Fruit fly (Drosophila melanogaster): ENCODE results near the gene Dys.

Gene Dys

dm6 chr3R:19465286-19465685 is 4.4 kb downstream of the Dys start (continued):
- TF ChIP-seq CG12236 (GFP tag; optimal IDR thresholded peaks at IDR 0.05) (peak; percentile 2), NK7.1 (GFP tag; optimal IDR thresholded peaks at IDR 0.05) (no peak), CG18599 (GFP tag; optimal IDR thresholded peaks at IDR 0.05) (peak; percentile 65), zf30C (GFP tag; optimal IDR thresholded peaks at IDR 0.05) (peak; percentile 69), mld (GFP tag; IDR thresholded peaks at IDR 0.05; ENCODE audit: partially characterized antibody) (no peak), Doc3 (GFP tag; IDR thresholded peaks at IDR 0.05; ENCODE audit: partially characterized antibody) (no peak), CG32772 (GFP tag; IDR thresholded peaks at IDR 0.05) (peak; percentile 39; the same call in 1 of the 2 replicates), zen (tag; optimal IDR thresholded peaks at IDR 0.05) (peak; percentile 70), CG11560 (tag; IDR thresholded peaks at IDR 0.05) (no peak), tio (GFP tag; optimal IDR thresholded peaks at IDR 0.05) (peak; percentile 42), Ssrp (tag; optimal IDR thresholded peaks at IDR 0.05) (peak; percentile 75), lov (optimal IDR thresholded peaks at IDR 0.05) (no peak), lov (GFP tag; IDR thresholded peaks at IDR 0.05) (0 out of 3 replicates have a peak, but pooled peaks have one; percentile 51), CoRest (tag; optimal IDR thresholded peaks at IDR 0.05) (peak; percentile 72), grn (GFP tag; optimal IDR thresholded peaks at IDR 0.05) (no peak), CG4820 (GFP tag; optimal IDR thresholded peaks at IDR 0.05) (peak; percentile 66), sd (tag; optimal IDR thresholded peaks at IDR 0.05) (no peak), gfzf (GFP tag; optimal IDR thresholded peaks at IDR 0.05) (no peak), CG18476 (GFP tag; optimal IDR thresholded peaks at IDR 0.05) (peak; percentile 40), sens (GFP tag) (peak; percentile 93), CG14965 (GFP tag; optimal IDR thresholded peaks at IDR 0.05; ENCODE audit: borderline replicate concordance) (no peak), CG6254 (GFP tag; optimal IDR thresholded peaks at IDR 0.05) (peak; percentile 86), CG1602 (GFP tag; optimal IDR thresholded peaks at IDR 0.05) (peak; percentile 53), dati (GFP tag; IDR thresholded peaks at IDR 0.05) (no peak), CG16779 (GFP tag; IDR thresholded peaks at IDR 0.05) (no peak), CG8359 (GFP tag; optimal IDR thresholded peaks at IDR 0.05; ENCODE audit: borderline replicate concordance) (peak; percentile 62), pita (GFP tag; optimal IDR thresholded peaks at IDR 0.05) (no peak), Tbp (GFP tag; optimal IDR thresholded peaks at IDR 0.05) (no peak), CG1603 (tag; optimal IDR thresholded peaks at IDR 0.05) (peak; percentile 25), Nf-YB (GFP tag; optimal IDR thresholded peaks at IDR 0.05) (peak; percentile 36), CG10462 (GFP tag; optimal IDR thresholded peaks at IDR 0.05) (peak; percentile 18), so (GFP tag; IDR thresholded peaks at IDR 0.05) (no peak), CG6765 (GFP tag; optimal IDR thresholded peaks at IDR 0.05) (no peak), stwl (tag; optimal IDR thresholded peaks at IDR 0.05) (peak; percentile 22), jigr1 (GFP tag; IDR thresholded peaks at IDR 0.05) (no peak), ranshi (GFP tag; IDR thresholded peaks at IDR 0.05) (peak; percentile 37; the same call in 1 of the 2 replicates), Vsx1 (GFP tag; optimal IDR thresholded peaks at IDR 0.05) (peak; percentile 27), cg (GFP tag; optimal IDR thresholded peaks at IDR 0.05) (no peak), CG6689 (GFP tag; IDR thresholded peaks at IDR 0.05) (peak; percentile 72), CG12071 (GFP tag; optimal IDR thresholded peaks at IDR 0.05) (no peak), gcm2 (GFP tag; optimal IDR thresholded peaks at IDR 0.05) (no peak), CG43689 (GFP tag; IDR thresholded peaks at IDR 0.05) (no peak), lab (GFP tag; optimal IDR thresholded peaks at IDR 0.05) (peak; percentile 64), phol (tag; optimal IDR thresholded peaks at IDR 0.05) (peak; percentile 85), pzg (GFP tag; optimal IDR thresholded peaks at IDR 0.05) (no peak), BtbVII (GFP tag; optimal IDR thresholded peaks at IDR 0.05) (no peak), CG33213 (GFP tag; optimal IDR thresholded peaks at IDR 0.05) (no peak), CG12769 (tag; optimal IDR thresholded peaks at IDR 0.05) (no peak), E2f1 (GFP tag; IDR thresholded peaks at IDR 0.05) (no peak; the same call in 1 of the 2 replicates), CG16863 (GFP tag; optimal IDR thresholded peaks at IDR 0.05) (no peak), tx (GFP tag; optimal IDR thresholded peaks at IDR 0.05) (no peak)
